Worm (Caenorhabditis elegans) whole organism, L2 larva: ENCODE results near the gene C05D10.4.
A peak's percentile ranks its signal among the peaks of the same experiment; 100 is the strongest.

Experiments
- C34F6.9 ChIP-seq: fragments of 150-350 bp; optimal IDR thresholded peaks from 2 replicates; lab custom pipeline; 2014; ENCODE audit warnings: missing biosample characterization, missing genetic modification characterization
- F13H6.1 ChIP-seq: sonication (generic microtip); optimal IDR thresholded peaks from 2 replicates; lab custom pipeline; 2016; ENCODE audit warnings: missing genetic modification characterization, missing compliant biosample characterization
- R02D3.7 ChIP-seq: fragments of 150-350 bp; optimal IDR thresholded peaks from 2 replicates; lab custom pipeline; 2014; ENCODE audit warnings: missing biosample characterization, missing genetic modification characterization
- Y55F3AM.14 ChIP-seq: fragments of 200-800 bp; sonication (Bioruptor generic); optimal IDR thresholded peaks from 2 replicates; lab custom pipeline; 2018; ENCODE audit warnings: mild to moderate bottlenecking, missing genetic modification characterization, missing compliant biosample characterization
- ZK546.5 ChIP-seq: sonication (generic microtip); optimal IDR thresholded peaks from 2 replicates; lab custom pipeline; 2017; ENCODE audit warnings: missing biosample characterization, missing genetic modification characterization
- alr-1 ChIP-seq: fragments of 150-350 bp; optimal IDR thresholded peaks from 2 replicates; lab custom pipeline; 2014; ENCODE audit warnings: missing biosample characterization, missing genetic modification characterization
- aly-2 ChIP-seq: fragments of 150-350 bp; optimal IDR thresholded peaks from 2 replicates; lab custom pipeline; 2014; ENCODE audit warnings: missing biosample characterization, missing genetic modification characterization
- ama-1 ChIP-seq: fragments of 150-350 bp; optimal IDR thresholded peaks from 2 replicates; lab custom pipeline; 2018; ENCODE audit warnings: inconsistent platforms
- ceh-16 ChIP-seq: fragments of 150-350 bp; optimal IDR thresholded peaks from 2 replicates; lab custom pipeline; 2014; ENCODE audit warnings: missing biosample characterization, missing genetic modification characterization
- crh-2 ChIP-seq: sonication (generic microtip); optimal IDR thresholded peaks from 2 replicates; lab custom pipeline; 2017; ENCODE audit warnings: missing biosample characterization, missing genetic modification characterization
- elt-3 ChIP-seq: sonication (generic microtip); optimal IDR thresholded peaks from 2 replicates; lab custom pipeline; 2017; ENCODE audit warnings: missing biosample characterization, missing genetic modification characterization
- gmeb-1 ChIP-seq: fragments of 150-350 bp; optimal IDR thresholded peaks from 2 replicates; lab custom pipeline; 2014; ENCODE audit warnings: missing biosample characterization, missing genetic modification characterization
- lin-11 ChIP-seq: fragments of 150-350 bp; sonication (generic microtip); optimal IDR thresholded peaks from 2 replicates; lab custom pipeline; 2014; ENCODE audit warnings: missing biosample characterization, missing genetic modification characterization, inconsistent platforms, mixed read lengths
- lin-13 ChIP-seq: fragments of 150-350 bp; optimal IDR thresholded peaks from 2 replicates; lab custom pipeline; 2014; ENCODE audit warnings: missing biosample characterization, missing genetic modification reagents, missing genetic modification characterization
- lin-39 ChIP-seq: fragments of 150-350 bp; optimal IDR thresholded peaks from 2 replicates; lab custom pipeline; 2014; ENCODE audit warnings: missing biosample characterization, missing genetic modification reagents, missing genetic modification characterization
- lsy-2 ChIP-seq, 2 experiments: fragments of 150-350 bp in 1 of 2; sonication (generic microtip) in 1 of 2; optimal IDR thresholded peaks; 2 replicates each; lab custom pipeline; 2014 to 2017; ENCODE audit warnings: missing biosample characterization in 2 of 2, missing genetic modification characterization in 2 of 2
- mab-5 ChIP-seq: fragments of 150-350 bp; optimal IDR thresholded peaks from 2 replicates; lab custom pipeline; 2014; ENCODE audit warnings: missing biosample characterization, missing genetic modification characterization
- mbf-1 ChIP-seq: sonication (generic microtip); optimal IDR thresholded peaks from 2 replicates; lab custom pipeline; 2017; ENCODE audit warnings: missing biosample characterization, missing genetic modification characterization
- mdl-1 ChIP-seq, 2 experiments: fragments of 150-350 bp in 1 of 2; sonication (generic microtip) in 1 of 2; optimal IDR thresholded peaks; 2 replicates each; lab custom pipeline; 2017; ENCODE audit warnings: missing biosample characterization in 2 of 2, missing genetic modification characterization in 2 of 2
- nhr-10 ChIP-seq: sonication (generic microtip); optimal IDR thresholded peaks from 2 replicates; lab custom pipeline; 2017; ENCODE audit warnings: missing biosample characterization, missing genetic modification characterization
- nhr-11 ChIP-seq: fragments of 150-350 bp; optimal IDR thresholded peaks from 2 replicates; lab custom pipeline; 2014; ENCODE audit warnings: missing biosample characterization, missing genetic modification characterization
- nhr-12 ChIP-seq: fragments of 150-350 bp; optimal IDR thresholded peaks from 2 replicates; lab custom pipeline; 2014; ENCODE audit warnings: missing biosample characterization, missing genetic modification characterization
- nhr-129 ChIP-seq: fragments of 150-350 bp; optimal IDR thresholded peaks from 2 replicates; lab custom pipeline; 2014; ENCODE audit warnings: missing biosample characterization, missing genetic modification characterization
- nhr-23 ChIP-seq: fragments of 150-350 bp; optimal IDR thresholded peaks from 2 replicates; lab custom pipeline; 2014; ENCODE audit warnings: missing biosample characterization, missing genetic modification reagents, missing genetic modification characterization
- nhr-237 ChIP-seq: fragments of 150-350 bp; optimal IDR thresholded peaks from 2 replicates; lab custom pipeline; 2014; ENCODE audit warnings: missing biosample characterization, missing genetic modification characterization
- nhr-6 ChIP-seq: fragments of 150-350 bp; optimal IDR thresholded peaks from 2 replicates; lab custom pipeline; 2014; ENCODE audit warnings: missing biosample characterization, missing genetic modification characterization
- nhr-77 ChIP-seq: fragments of 150-350 bp; optimal IDR thresholded peaks from 2 replicates; lab custom pipeline; 2014; ENCODE audit warnings: missing biosample characterization, missing genetic modification characterization
- peb-1 ChIP-seq: fragments of 150-350 bp; optimal IDR thresholded peaks from 2 replicates; lab custom pipeline; 2014; ENCODE audit warnings: missing biosample characterization, missing genetic modification characterization
- sem-4 ChIP-seq: fragments of 150-350 bp; optimal IDR thresholded peaks from 2 replicates; lab custom pipeline; 2014; ENCODE audit warnings: missing biosample characterization, missing genetic modification reagents, missing genetic modification characterization
- skn-1 ChIP-seq: sonication (generic microtip); optimal IDR thresholded peaks from 2 replicates; lab custom pipeline; 2017; ENCODE audit warnings: missing biosample characterization, missing genetic modification characterization
- sma-9 ChIP-seq, 2 experiments: fragments of 150-350 bp in 1 of 2; sonication (generic microtip) in 1 of 2; optimal IDR thresholded peaks; 2 replicates each; lab custom pipeline; 2014 to 2016; ENCODE audit warnings: missing genetic modification characterization in 2 of 2, mild to moderate bottlenecking in 1 of 2, missing biosample characterization in 1 of 2, missing compliant biosample characterization in 1 of 2, missing genetic modification reagents in 1 of 2, moderate library complexity in 1 of 2
- unc-39 ChIP-seq: fragments of 150-350 bp; optimal IDR thresholded peaks from 2 replicates; lab custom pipeline; 2014; ENCODE audit warnings: missing biosample characterization, missing genetic modification characterization
- unc-55 ChIP-seq: fragments of 150-350 bp; sonication (generic microtip); optimal IDR thresholded peaks from 3 replicates; lab custom pipeline; 2014; ENCODE audit warnings: missing biosample characterization, missing genetic modification reagents, missing genetic modification characterization
- unc-62 ChIP-seq: fragments of 150-350 bp; optimal IDR thresholded peaks from 2 replicates; lab custom pipeline; 2014; ENCODE audit warnings: missing biosample characterization, missing genetic modification reagents, missing genetic modification characterization
- zag-1 ChIP-seq: fragments of 150-350 bp; optimal IDR thresholded peaks from 2 replicates; lab custom pipeline; 2014; ENCODE audit warnings: missing biosample characterization, missing genetic modification characterization
- ztf-1 ChIP-seq: fragments of 200-800 bp; sonication (Bioruptor generic); conservative IDR thresholded peaks from 2 replicates; pipeline ENCODE4 v1.3.6; 2022; ENCODE audit warnings: missing genetic modification characterization, missing compliant biosample characterization
- ztf-11 ChIP-seq: sonication (generic microtip); optimal IDR thresholded peaks from 2 replicates; lab custom pipeline; 2017; ENCODE audit warnings: missing biosample characterization, missing genetic modification characterization

C05D10.4 gene

ce11 chrIII:6141532-6141931, 38.9 kb upstream of the C05D10.4 start:
- peak; percentile 34 for TF ChIP-seq crh-2 (tag; lab: Kevin White, UChicago)
- no peak for TF ChIP-seq unc-55 (GFP tag; lab: Kevin White, UChicago)
- peak in 1 of 2 experiments; percentile 46 for TF ChIP-seq lsy-2 (tag; optimal IDR thresholded peaks at IDR 0.05; lab: Kevin White, UChicago)
- TF ChIP-seq nhr-129: peak; percentile 20
- TF ChIP-seq C34F6.9 (tag; lab: Kevin White, UChicago): peak; percentile 54

ce11 chrIII:6140818-6141217, 38.2 kb upstream of the C05D10.4 start:
- TF ChIP-seq mbf-1 (tag; lab: Kevin White, UChicago) (no peak), crh-2 (tag; lab: Kevin White, UChicago) (no peak), skn-1 (tag; lab: Kevin White, UChicago) (no peak), nhr-10 (tag; lab: Kevin White, UChicago) (no peak), aly-2 (tag; lab: Kevin White, UChicago) (no peak), unc-39 (no peak), nhr-12 (tag; lab: Kevin White, UChicago) (no peak), nhr-6 (tag; lab: Kevin White, UChicago) (no peak)

ce11 chrIII:6139932-6140612, 37.4 kb upstream of the C05D10.4 start:
- TF ChIP-seq sma-9 (GFP tag; optimal IDR thresholded peaks at IDR 0.05; lab: Kevin White, UChicago): peak; percentile 45
- no peak for TF ChIP-seq sma-9 (tag; optimal IDR thresholded peaks at IDR 0.05; lab: Kevin White, UChicago)
- no peak for TF ChIP-seq ama-1 (lab: Kevin White, UChicago)
- TF ChIP-seq C34F6.9 (tag; lab: Kevin White, UChicago): peak; percentile 48
- peak; percentile 14 for TF ChIP-seq nhr-129
- TF ChIP-seq gmeb-1 (tag; lab: Kevin White, UChicago): no peak
- TF ChIP-seq R02D3.7 (tag; lab: Kevin White, UChicago): no peak
- no peak for TF ChIP-seq alr-1 (tag; lab: Kevin White, UChicago)
- no peak for TF ChIP-seq unc-39
- no peak for TF ChIP-seq mab-5
- no peak for TF ChIP-seq ztf-1 (GFP tag; lab: Robert Waterston, UW)
- TF ChIP-seq sem-4 (tag; lab: Kevin White, UChicago): peak; percentile 14
- no peak for TF ChIP-seq lin-39 (tag; lab: Kevin White, UChicago)
- TF ChIP-seq lin-11 (tag; lab: Kevin White, UChicago): no peak
- TF ChIP-seq lsy-2 (tag; optimal IDR thresholded peaks at IDR 0.05; lab: Kevin White, UChicago): peak in 1 of 2 experiments; percentile 12
- peak; percentile 60 for TF ChIP-seq unc-55 (GFP tag; lab: Kevin White, UChicago)
- TF ChIP-seq nhr-237: no peak
- no peak for TF ChIP-seq unc-62 (GFP tag; lab: Kevin White, UChicago)
- TF ChIP-seq skn-1 (tag; lab: Kevin White, UChicago): no peak
- peak; percentile 55 for TF ChIP-seq zag-1 (tag; lab: Kevin White, UChicago)
- peak; percentile 53 for TF ChIP-seq F13H6.1 (tag; lab: Kevin White, UChicago)
- no peak for TF ChIP-seq elt-3 (tag; lab: Kevin White, UChicago)
- TF ChIP-seq crh-2 (tag; lab: Kevin White, UChicago): peak; percentile 59
- TF ChIP-seq, all 48 proteins: peak for 9

ce11 chrIII:6139328-6139727, 36.7 kb upstream of the C05D10.4 start:
- no peak for TF ChIP-seq peb-1 (tag; lab: Kevin White, UChicago)
- TF ChIP-seq unc-55 (GFP tag; lab: Kevin White, UChicago): peak; percentile 45
- TF ChIP-seq sma-9 (GFP tag; optimal IDR thresholded peaks at IDR 0.05; lab: Kevin White, UChicago): peak; percentile 28
- no peak for TF ChIP-seq sma-9 (tag; optimal IDR thresholded peaks at IDR 0.05; lab: Kevin White, UChicago)
- peak in 1 of 2 experiments; percentile 18 for TF ChIP-seq mdl-1 (tag; optimal IDR thresholded peaks at IDR 0.05; lab: Kevin White, UChicago)
- TF ChIP-seq zag-1 (tag; lab: Kevin White, UChicago): peak; percentile 9

ce11 chrIII:6138457-6138856, 35.8 kb upstream of the C05D10.4 start:
- TF ChIP-seq unc-55 (GFP tag; lab: Kevin White, UChicago) (peak; percentile 48), sem-4 (tag; lab: Kevin White, UChicago) (no peak), sma-9 (GFP tag; optimal IDR thresholded peaks at IDR 0.05; lab: Kevin White, UChicago) (peak; percentile 13), sma-9 (tag; optimal IDR thresholded peaks at IDR 0.05; lab: Kevin White, UChicago) (no peak), nhr-23 (tag; lab: Kevin White, UChicago) (no peak), ZK546.5 (tag; lab: Kevin White, UChicago) (no peak), gmeb-1 (tag; lab: Kevin White, UChicago) (no peak), F13H6.1 (tag; lab: Kevin White, UChicago) (peak; percentile 82), Y55F3AM.14 (GFP tag; lab: Kevin White, UChicago) (no peak), ama-1 (lab: Kevin White, UChicago) (no peak), skn-1 (tag; lab: Kevin White, UChicago) (no peak), nhr-129 (peak; percentile 23), nhr-10 (tag; lab: Kevin White, UChicago) (no peak), nhr-77 (tag; lab: Kevin White, UChicago) (no peak), lin-13 (GFP tag; lab: Kevin White, UChicago) (peak; percentile 12), ztf-11 (tag; lab: Kevin White, UChicago) (no peak), ztf-1 (GFP tag; lab: Robert Waterston, UW) (no peak), lsy-2 (tag; optimal IDR thresholded peaks at IDR 0.05; lab: Kevin White, UChicago) (peak in 1 of 2 experiments; percentile 18), nhr-11 (no peak), C34F6.9 (tag; lab: Kevin White, UChicago) (peak; percentile 32), ceh-16 (tag; lab: Kevin White, UChicago) (no peak)
